Worm (Caenorhabditis elegans): Measurements from ENCODE around the gene K12H4.5.

DNA sequence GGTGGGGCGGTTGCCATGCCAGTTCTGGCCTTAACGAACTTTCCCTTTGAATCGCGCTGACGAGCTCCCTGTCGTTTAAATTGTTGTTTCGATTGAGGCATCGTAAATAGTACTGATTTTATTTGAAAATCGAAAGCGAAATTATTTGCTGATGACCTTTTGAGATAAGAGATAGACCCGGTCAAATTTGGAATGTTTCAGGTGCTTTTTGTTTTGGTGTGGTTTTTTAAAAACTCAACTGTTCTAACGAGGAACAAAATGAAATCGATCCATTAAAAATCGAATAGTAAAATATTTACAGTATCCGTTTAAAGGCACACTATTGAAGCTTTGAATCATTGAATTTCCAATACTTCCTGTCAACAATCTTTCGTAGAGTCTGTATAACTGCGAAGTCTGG, 1.5 kb upstream of the K12H4.5 start, which contains the start of gene K12H4.6:
- TF ChIP-seq hmg-1.2 (GFP tag; IDR thresholded peaks at IDR 0.05), result no peak
- no peak for TF ChIP-seq die-1 (tag; optimal IDR thresholded peaks at IDR 0.05)
- TF ChIP-seq snpc-4 (GFP tag; optimal IDR thresholded peaks at IDR 0.05), result no peak
- TF ChIP-seq snpc-4 (tag; optimal IDR thresholded peaks at IDR 0.05), result no peak
- TF ChIP-seq ztf-6 (GFP tag; IDR thresholded peaks at IDR 0.05), result no peak
- no peak for TF ChIP-seq nhr-120 (GFP tag; IDR thresholded peaks at IDR 0.05)
- no peak for TF ChIP-seq B0261.1 (tag; optimal IDR thresholded peaks at IDR 0.05)
- TF ChIP-seq ceh-100 (GFP tag; IDR thresholded peaks at IDR 0.05), result no peak
- TF ChIP-seq lag-1 (GFP tag; IDR thresholded peaks at IDR 0.05), result no peak
- TF ChIP-seq somi-1 (GFP tag; optimal IDR thresholded peaks at IDR 0.05), result no peak
- no peak for TF ChIP-seq fkh-3 (tag; optimal IDR thresholded peaks at IDR 0.05)
